Worm (Caenorhabditis elegans) whole organism, L3 larva: ENCODE measurements around the gene arf-1.

ENCODE experiments used
- R02D3.7 ChIP-seq: fragments of 150-350 bp; optimal IDR thresholded peaks from 2 replicates; lab custom pipeline; 2014; ENCODE audit warnings: missing biosample characterization, missing genetic modification characterization
- ZK546.5 ChIP-seq: sonication (generic microtip); optimal IDR thresholded peaks from 2 replicates; lab custom pipeline; 2017; ENCODE audit warnings: missing biosample characterization, missing genetic modification characterization
- ama-1 ChIP-seq: fragments of 150-350 bp; optimal IDR thresholded peaks from 2 replicates; lab custom pipeline; 2018
- ceh-28 ChIP-seq: fragments of 150-350 bp; optimal IDR thresholded peaks from 2 replicates; lab custom pipeline; 2014; ENCODE audit warnings: missing biosample characterization, missing genetic modification reagents, missing genetic modification characterization
- ceh-9 ChIP-seq: sonication (generic microtip); optimal IDR thresholded peaks from 2 replicates; lab custom pipeline; 2018; ENCODE audit warnings: missing biosample characterization, missing genetic modification characterization
- egl-5 ChIP-seq: fragments of 150-350 bp; optimal IDR thresholded peaks from 2 replicates; lab custom pipeline; 2017; ENCODE audit warnings: missing biosample characterization, missing genetic modification reagents, missing genetic modification characterization, inconsistent platforms
- elt-1 ChIP-seq: fragments of 150-350 bp; optimal IDR thresholded peaks from 2 replicates; lab custom pipeline; 2014; ENCODE audit warnings: missing biosample characterization, missing genetic modification characterization
- elt-2 ChIP-seq: sonication (generic microtip); optimal IDR thresholded peaks from 2 replicates; lab custom pipeline; 2016; ENCODE audit warnings: missing genetic modification reagents, mild to moderate bottlenecking, missing genetic modification characterization, missing compliant biosample characterization
- eor-1 ChIP-seq, 2 experiments: fragments of 150-350 bp; optimal IDR thresholded peaks; 2 replicates each; lab custom pipeline; 2014 to 2018; ENCODE audit warnings: missing biosample characterization in 2 of 2, missing genetic modification characterization in 2 of 2
- fkh-10 ChIP-seq: sonication (generic microtip); optimal IDR thresholded peaks from 2 replicates; lab custom pipeline; 2017; ENCODE audit warnings: missing biosample characterization, missing genetic modification reagents, missing genetic modification characterization
- fos-1 ChIP-seq: fragments of 150-350 bp; optimal IDR thresholded peaks from 2 replicates; lab custom pipeline; 2014; ENCODE audit warnings: missing biosample characterization, missing genetic modification characterization
- hmg-11 ChIP-seq: sonication (generic microtip); optimal IDR thresholded peaks from 2 replicates; lab custom pipeline; 2016; ENCODE audit warnings: missing genetic modification characterization, missing compliant biosample characterization
- jun-1 ChIP-seq: fragments of 150-350 bp; optimal IDR thresholded peaks from 2 replicates; lab custom pipeline; 2014; ENCODE audit warnings: missing biosample characterization, missing genetic modification reagents, missing genetic modification characterization
- lin-15B ChIP-seq: fragments of 150-350 bp; optimal IDR thresholded peaks from 2 replicates; lab custom pipeline; 2014; ENCODE audit warnings: missing biosample characterization, missing genetic modification characterization
- lin-39 ChIP-seq: fragments of 150-350 bp; optimal IDR thresholded peaks from 2 replicates; lab custom pipeline; 2018; ENCODE audit warnings: missing biosample characterization, missing genetic modification reagents, missing genetic modification characterization
- lsy-12 ChIP-seq: sonication (generic microtip); optimal IDR thresholded peaks from 2 replicates; lab custom pipeline; 2016; ENCODE audit warnings: mild to moderate bottlenecking, missing genetic modification characterization, missing compliant biosample characterization
- nfya-1 ChIP-seq: sonication (generic microtip); optimal IDR thresholded peaks from 2 replicates; lab custom pipeline; 2017; ENCODE audit warnings: missing genetic modification characterization, mild to moderate bottlenecking, missing compliant biosample characterization, antibody characterized with exemption, moderate library complexity; ENCODE audit not compliant: insufficient read depth
- nhr-12 ChIP-seq: fragments of 150-350 bp; optimal IDR thresholded peaks from 2 replicates; lab custom pipeline; 2014; ENCODE audit warnings: missing biosample characterization, missing genetic modification characterization
- nhr-23 ChIP-seq: fragments of 150-350 bp; optimal IDR thresholded peaks from 2 replicates; lab custom pipeline; 2014; ENCODE audit warnings: missing biosample characterization, missing genetic modification reagents, missing genetic modification characterization
- nhr-237 ChIP-seq: fragments of 150-350 bp; optimal IDR thresholded peaks from 2 replicates; lab custom pipeline; 2014; ENCODE audit warnings: missing biosample characterization, missing genetic modification characterization
- nhr-25 ChIP-seq: sonication (generic microtip); optimal IDR thresholded peaks from 2 replicates; lab custom pipeline; 2017; ENCODE audit warnings: missing biosample characterization, missing genetic modification characterization
- nhr-28 ChIP-seq: fragments of 150-350 bp; optimal IDR thresholded peaks from 2 replicates; lab custom pipeline; 2014; ENCODE audit warnings: missing biosample characterization, missing genetic modification characterization
- nhr-43 ChIP-seq: sonication (generic microtip); optimal IDR thresholded peaks from 2 replicates; lab custom pipeline; 2016; ENCODE audit warnings: mild to moderate bottlenecking, missing genetic modification characterization, missing compliant biosample characterization; ENCODE audit not compliant: poor library complexity, severe bottlenecking
- nhr-67 ChIP-seq: fragments of 150-350 bp; optimal IDR thresholded peaks from 2 replicates; lab custom pipeline; 2014; ENCODE audit warnings: missing biosample characterization, missing genetic modification characterization
- pha-4 ChIP-seq: fragments of 150-350 bp; optimal IDR thresholded peaks from 2 replicates; lab custom pipeline; 2014; ENCODE audit warnings: missing biosample characterization, missing genetic modification reagents, missing genetic modification characterization
- pqm-1 ChIP-seq: fragments of 150-350 bp; optimal IDR thresholded peaks from 2 replicates; lab custom pipeline; 2017; ENCODE audit warnings: missing biosample characterization, missing genetic modification characterization, inconsistent platforms
- sea-2 ChIP-seq: fragments of 150-350 bp; sonication (generic microtip); optimal IDR thresholded peaks from 4 replicates; lab custom pipeline; 2014; ENCODE audit warnings: missing biosample characterization, missing genetic modification reagents, missing genetic modification characterization
- skn-1 ChIP-seq: fragments of 150-350 bp; optimal IDR thresholded peaks from 2 replicates; lab custom pipeline; 2014; ENCODE audit warnings: missing biosample characterization, missing genetic modification characterization
- snpc-4 ChIP-seq: fragments of 150-350 bp; optimal IDR thresholded peaks from 2 replicates; lab custom pipeline; 2014; ENCODE audit warnings: missing biosample characterization, missing genetic modification characterization
- tbx-2 ChIP-seq: sonication (generic microtip); optimal IDR thresholded peaks from 2 replicates; lab custom pipeline; 2016; ENCODE audit warnings: mild to moderate bottlenecking, missing genetic modification characterization, missing compliant biosample characterization
- unc-39 ChIP-seq: sonication (generic microtip); optimal IDR thresholded peaks from 4 replicates; lab custom pipeline; 2017; ENCODE audit warnings: missing biosample characterization, missing genetic modification characterization
- zag-1 ChIP-seq: fragments of 150-350 bp; optimal IDR thresholded peaks from 2 replicates; lab custom pipeline; 2014; ENCODE audit warnings: missing biosample characterization, missing genetic modification characterization
- ztf-11 ChIP-seq: fragments of 150-350 bp; optimal IDR thresholded peaks from 2 replicates; lab custom pipeline; 2014; ENCODE audit warnings: missing biosample characterization, missing genetic modification characterization
- ztf-4 ChIP-seq: fragments of 150-350 bp; optimal IDR thresholded peaks from 2 replicates; lab custom pipeline; 2014; ENCODE audit warnings: missing biosample characterization, missing genetic modification characterization

The arf-1 gene

ce11 chrIII:5692690-5693089 lies 22.0 kb upstream of the arf-1 start, which contains the start of the genes abi-1 and arle-14:
Gene abi-1, minus strand, starts transcription at chrIII:5692740.
Gene arle-14, plus strand, starts transcription at chrIII:5692906.
- TF ChIP-seq pha-4 (tag; lab: Kevin White, UChicago) (peak; percentile 39), nhr-12 (tag; lab: Kevin White, UChicago) (no peak), nfya-1 (tag; lab: Kevin White, UChicago) (peak; percentile 35), R02D3.7 (tag; lab: Kevin White, UChicago) (peak; percentile 15), tbx-2 (tag; lab: Kevin White, UChicago) (no peak), hmg-11 (tag; lab: Kevin White, UChicago) (peak; percentile 17), nhr-43 (no peak), nhr-28 (tag; lab: Kevin White, UChicago) (no peak), nhr-25 (tag; lab: Kevin White, UChicago) (no peak)

ce11 chrIII:5693736-5694135 lies 20.9 kb upstream of the arf-1 start, which contains the start of gene B0336.13:
Gene B0336.13, plus strand, starts transcription at chrIII:5694036.
- no peak for TF ChIP-seq ama-1 (lab: Kevin White, UChicago)
- no peak for TF ChIP-seq skn-1 (tag; lab: Kevin White, UChicago)
- no peak for TF ChIP-seq hmg-11 (tag; lab: Kevin White, UChicago)
- TF ChIP-seq pqm-1 (tag; lab: Kevin White, UChicago), result no peak
- TF ChIP-seq egl-5 (tag; lab: Kevin White, UChicago), result no peak
- no peak for TF ChIP-seq lin-39 (tag; lab: Kevin White, UChicago)
- TF ChIP-seq unc-39, result no peak
- no peak for TF ChIP-seq ZK546.5 (tag; lab: Kevin White, UChicago)
- TF ChIP-seq ceh-28, result no peak
- TF ChIP-seq ztf-4 (tag; lab: Kevin White, UChicago), result no peak
- TF ChIP-seq nhr-67, result no peak
- TF ChIP-seq lin-15B (tag; lab: Kevin White, UChicago), result no peak
- TF ChIP-seq fos-1 (tag; lab: Kevin White, UChicago), result no peak

DNA sequence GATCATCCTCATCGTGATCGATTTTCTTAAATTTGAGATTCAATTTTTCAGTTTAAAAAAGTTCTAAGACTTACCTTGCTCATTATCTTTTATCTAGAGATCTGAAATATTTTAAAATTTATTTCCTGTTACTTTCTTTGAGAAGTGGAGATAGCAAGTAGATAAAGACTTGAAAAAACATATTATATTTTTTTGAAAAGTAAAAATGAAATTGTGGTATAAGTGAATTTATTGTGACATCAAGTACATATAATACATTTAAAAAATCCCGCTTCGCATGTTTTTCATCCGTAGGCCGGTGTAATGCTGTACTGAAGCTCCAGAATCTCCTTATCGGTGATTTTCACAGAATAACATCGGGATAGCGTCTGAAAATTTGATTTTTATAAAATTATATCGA lies 17.4 kb upstream of the arf-1 start, which contains the start of gene B0336.7:
Gene B0336.7 (minus strand): TSS at position 101 of the 400 bp plus-strand sequence.
- no peak for TF ChIP-seq elt-1 (tag; lab: Kevin White, UChicago)
- no peak for TF ChIP-seq nhr-25 (tag; lab: Kevin White, UChicago)
- TF ChIP-seq ceh-9 (tag; lab: Kevin White, UChicago), result no peak
- TF ChIP-seq lsy-12, result no peak
- TF ChIP-seq zag-1 (tag; lab: Kevin White, UChicago), result no peak
- TF ChIP-seq hmg-11 (tag; lab: Kevin White, UChicago), result no peak
- TF ChIP-seq pha-4 (tag; lab: Kevin White, UChicago), result no peak
- TF ChIP-seq sea-2 (GFP tag; lab: Kevin White, UChicago), result no peak
- TF ChIP-seq nhr-28 (tag; lab: Kevin White, UChicago), result no peak
- TF ChIP-seq ama-1 (lab: Kevin White, UChicago), result no peak
- no peak for TF ChIP-seq nhr-23 (tag; lab: Kevin White, UChicago)
- TF ChIP-seq ztf-11 (tag; lab: Kevin White, UChicago), result no peak
- no peak for TF ChIP-seq jun-1
- TF ChIP-seq eor-1 (tag; optimal IDR thresholded peaks at IDR 0.05; lab: Kevin White, UChicago), result no peak
- TF ChIP-seq, all 47 proteins: peak for 0

DNA sequence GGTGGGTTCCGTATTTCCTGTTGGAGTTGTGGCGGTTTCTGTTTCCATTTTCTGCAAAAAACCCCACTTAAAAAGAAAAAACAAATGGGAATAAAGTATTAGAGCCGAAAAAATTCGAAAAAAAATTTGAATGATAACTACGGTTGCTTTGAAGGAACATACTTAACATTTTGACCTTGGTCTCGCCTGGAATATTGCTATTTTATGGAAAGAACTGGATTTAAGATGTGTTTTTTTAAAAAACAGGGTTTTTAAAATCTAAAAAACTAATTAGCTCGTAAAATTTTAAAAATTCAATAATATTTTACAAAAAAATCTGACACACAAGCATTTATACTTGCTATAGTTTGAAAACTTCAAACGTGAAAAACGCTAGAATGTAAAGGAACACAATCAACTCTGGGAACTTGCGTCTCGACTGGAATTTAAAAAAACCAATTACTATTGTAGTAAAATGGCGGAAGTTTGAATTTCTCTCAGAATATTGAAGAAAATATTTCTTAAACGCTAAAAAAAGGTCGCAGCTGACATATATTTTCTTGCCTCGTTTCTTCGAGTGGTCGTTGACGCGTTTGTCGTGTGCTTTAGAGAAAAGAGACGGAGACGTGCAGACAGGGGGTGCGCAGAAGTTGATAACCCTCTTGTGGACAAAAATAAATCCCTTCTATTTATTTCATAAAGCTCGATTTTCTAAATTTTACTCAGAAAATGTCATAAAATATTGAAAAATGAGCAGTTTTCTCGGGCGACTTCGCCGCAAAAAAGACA lies 16.5 kb upstream of the arf-1 start, which contains the start of the genes lgg-3 and rgs-5:
Gene lgg-3 (minus strand): TSS at position 51 of the 768 bp plus-strand sequence.
Gene rgs-5 (plus strand): TSS at position 593 of the 768 bp plus-strand sequence.
- TF ChIP-seq pha-4 (tag; lab: Kevin White, UChicago) (peak; percentile 60), nhr-23 (tag; lab: Kevin White, UChicago) (peak; percentile 12), fkh-10 (GFP tag; lab: Kevin White, UChicago) (no peak), egl-5 (tag; lab: Kevin White, UChicago) (peak; percentile 21), snpc-4 (tag; lab: Kevin White, UChicago) (peak; percentile 79), sea-2 (GFP tag; lab: Kevin White, UChicago) (no peak), nhr-237 (tag; lab: Kevin White, UChicago) (no peak), tbx-2 (tag; lab: Kevin White, UChicago) (no peak), lin-15B (tag; lab: Kevin White, UChicago) (peak; percentile 46), elt-2 (tag; lab: Kevin White, UChicago) (peak; percentile 5), fos-1 (tag; lab: Kevin White, UChicago) (no peak), lsy-12 (no peak), hmg-11 (tag; lab: Kevin White, UChicago) (peak; percentile 27), nfya-1 (tag; lab: Kevin White, UChicago) (peak; percentile 53), lin-39 (tag; lab: Kevin White, UChicago) (peak; percentile 30), nhr-43 (no peak), nhr-67 (no peak)
